Worm (Caenorhabditis elegans): ENCODE measurements around the gene Y49E10.16.

Y49E10.16 gene

ce11 chrIII:12439056-12439455, 8.7 kb downstream of the Y49E10.16 start:
- TF ChIP-seq hmg-4 (GFP tag; optimal IDR thresholded peaks at IDR 0.05), result no peak

ce11 chrIII:12443880-12444279, 13.6 kb downstream of the Y49E10.16 start:
- TF ChIP-seq ceh-13 (GFP tag; optimal IDR thresholded peaks at IDR 0.05) (no peak), sea-1 (GFP tag; conservative IDR thresholded peaks at IDR 0.05) (no peak), F13C5.2 (tag; optimal IDR thresholded peaks at IDR 0.05) (no peak), hnd-1 (tag; optimal IDR thresholded peaks at IDR 0.05) (no peak), tra-4 (tag; optimal IDR thresholded peaks at IDR 0.05) (no peak), flt-1 (GFP tag; IDR thresholded peaks at IDR 0.05) (no peak), hmg-4 (GFP tag; optimal IDR thresholded peaks at IDR 0.05) (no peak), hmbx-1 (tag; optimal IDR thresholded peaks at IDR 0.05) (no peak)

DNA sequence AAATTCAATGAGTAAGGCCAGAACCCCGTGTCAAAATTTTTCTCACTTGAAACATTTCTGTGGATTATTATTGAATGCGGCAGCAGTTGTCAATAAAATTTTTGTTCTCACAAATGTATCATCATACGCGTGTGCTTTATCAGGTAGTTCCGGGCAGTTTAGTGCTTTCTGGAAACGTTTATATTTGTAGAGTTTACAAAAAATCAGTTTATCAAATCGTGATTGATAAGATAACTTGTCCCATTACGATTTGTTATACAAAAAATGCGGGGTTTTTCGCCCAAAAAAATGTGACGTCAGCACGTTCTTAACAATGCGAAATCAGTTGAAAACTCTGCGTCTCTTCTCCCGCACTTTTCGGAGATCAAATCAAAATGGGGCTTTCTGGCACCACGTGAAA, 14.9 kb downstream of the Y49E10.16 start:
- TF ChIP-seq tbx-11 (GFP tag; IDR thresholded peaks at IDR 0.05) (no peak), tbx-37 (GFP tag; conservative IDR thresholded peaks at IDR 0.05) (no peak), flt-1 (GFP tag; IDR thresholded peaks at IDR 0.05) (no peak), ceh-36 (tag; optimal IDR thresholded peaks at IDR 0.05) (no peak), hnd-1 (tag; optimal IDR thresholded peaks at IDR 0.05) (no peak), scrt-1 (GFP tag; IDR thresholded peaks at IDR 0.05) (no peak), tra-4 (tag; optimal IDR thresholded peaks at IDR 0.05) (no peak), pes-1 (GFP tag; IDR thresholded peaks at IDR 0.05) (no peak), ama-1 (optimal IDR thresholded peaks at IDR 0.05) (no peak), sea-1 (GFP tag; conservative IDR thresholded peaks at IDR 0.05) (no peak), ets-7 (tag; optimal IDR thresholded peaks at IDR 0.05) (no peak), F13C5.2 (tag; optimal IDR thresholded peaks at IDR 0.05) (no peak), B0310.2 (tag; optimal IDR thresholded peaks at IDR 0.05) (no peak), hmg-4 (GFP tag; optimal IDR thresholded peaks at IDR 0.05) (no peak), ceh-13 (GFP tag; optimal IDR thresholded peaks at IDR 0.05) (no peak), hmbx-1 (tag; optimal IDR thresholded peaks at IDR 0.05) (no peak)

ce11 chrIII:12445991-12446502, 15.7 kb downstream of the Y49E10.16 start, which contains the start of gene Y49E10.18:
TSS of gene Y49E10.18 (minus strand) at chrIII:12446106.
- TF ChIP-seq ets-7 (tag; optimal IDR thresholded peaks at IDR 0.05) (no peak), aly-1 (tag; optimal IDR thresholded peaks at IDR 0.05) (no peak), tra-4 (tag; optimal IDR thresholded peaks at IDR 0.05) (no peak), sea-1 (GFP tag; conservative IDR thresholded peaks at IDR 0.05) (no peak), F13C5.2 (tag; optimal IDR thresholded peaks at IDR 0.05) (no peak), hnd-1 (tag; optimal IDR thresholded peaks at IDR 0.05) (no peak), ceh-13 (GFP tag; optimal IDR thresholded peaks at IDR 0.05) (no peak), ceh-36 (tag; optimal IDR thresholded peaks at IDR 0.05) (no peak), hmbx-1 (tag; optimal IDR thresholded peaks at IDR 0.05) (no peak), pes-1 (GFP tag; IDR thresholded peaks at IDR 0.05) (no peak), tbx-11 (GFP tag; IDR thresholded peaks at IDR 0.05) (no peak), tbx-37 (GFP tag; conservative IDR thresholded peaks at IDR 0.05) (no peak), B0310.2 (tag; optimal IDR thresholded peaks at IDR 0.05) (no peak)

ce11 chrIII:12453315-12453714, 23.0 kb downstream of the Y49E10.16 start, which contains the start of gene ani-1:
TSS of gene ani-1 (minus strand) at chrIII:12453375.
- no peak for TF ChIP-seq ceh-13 (GFP tag; optimal IDR thresholded peaks at IDR 0.05)
- no peak for TF ChIP-seq aly-1 (tag; optimal IDR thresholded peaks at IDR 0.05)
- TF ChIP-seq sea-1 (GFP tag; conservative IDR thresholded peaks at IDR 0.05), result no peak
- TF ChIP-seq hnd-1 (tag; optimal IDR thresholded peaks at IDR 0.05), result no peak
- no peak for TF ChIP-seq ets-7 (tag; optimal IDR thresholded peaks at IDR 0.05)
- TF ChIP-seq flt-1 (GFP tag; IDR thresholded peaks at IDR 0.05), result no peak
- TF ChIP-seq pes-1 (GFP tag; IDR thresholded peaks at IDR 0.05), result no peak
- TF ChIP-seq ceh-36 (tag; optimal IDR thresholded peaks at IDR 0.05), result no peak
- no peak for TF ChIP-seq tbx-11 (GFP tag; IDR thresholded peaks at IDR 0.05)
- no peak for TF ChIP-seq hmg-4 (GFP tag; optimal IDR thresholded peaks at IDR 0.05)
- no peak for TF ChIP-seq tbx-37 (GFP tag; conservative IDR thresholded peaks at IDR 0.05)
- TF ChIP-seq tra-4 (tag; optimal IDR thresholded peaks at IDR 0.05), result no peak
- TF ChIP-seq hmbx-1 (tag; optimal IDR thresholded peaks at IDR 0.05), result no peak

DNA sequence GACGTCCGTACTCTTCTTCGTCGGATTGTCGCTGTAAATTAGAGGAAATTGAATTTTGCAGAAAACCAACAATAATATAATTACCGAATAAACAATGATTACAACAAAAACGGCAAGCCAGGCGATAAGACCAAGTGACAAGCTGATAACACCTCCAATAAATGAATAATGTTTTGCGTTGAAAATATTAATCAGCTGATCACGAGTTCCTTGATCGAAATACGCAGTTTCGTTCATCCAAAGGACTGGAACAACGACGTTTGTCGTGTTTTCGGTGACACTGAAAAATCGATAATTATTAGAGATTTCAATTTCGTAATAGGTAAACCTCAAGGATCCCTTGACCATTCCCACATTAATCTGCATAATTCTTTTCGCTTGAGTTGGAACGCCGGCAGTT, 23.5 kb downstream of the Y49E10.16 start:
- TF ChIP-seq scrt-1 (GFP tag; IDR thresholded peaks at IDR 0.05) (no peak), F13C5.2 (tag; optimal IDR thresholded peaks at IDR 0.05) (no peak), hmg-4 (GFP tag; optimal IDR thresholded peaks at IDR 0.05) (no peak), ama-1 (optimal IDR thresholded peaks at IDR 0.05) (no peak), pes-1 (GFP tag; IDR thresholded peaks at IDR 0.05) (no peak), ceh-36 (tag; optimal IDR thresholded peaks at IDR 0.05) (no peak)

ce11 chrIII:12455651-12456420, 25.5 kb downstream of the Y49E10.16 start:
- TF ChIP-seq ceh-13 (GFP tag; optimal IDR thresholded peaks at IDR 0.05), result no peak
- no peak for TF ChIP-seq ama-1 (optimal IDR thresholded peaks at IDR 0.05)
- TF ChIP-seq B0310.2 (tag; optimal IDR thresholded peaks at IDR 0.05), result no peak
- TF ChIP-seq hmbx-1 (tag; optimal IDR thresholded peaks at IDR 0.05), result no peak
- no peak for TF ChIP-seq aly-1 (tag; optimal IDR thresholded peaks at IDR 0.05)
- no peak for TF ChIP-seq hnd-1 (tag; optimal IDR thresholded peaks at IDR 0.05)
- no peak for TF ChIP-seq flt-1 (GFP tag; IDR thresholded peaks at IDR 0.05)
